Worm (Caenorhabditis elegans) whole organism, young adult: Measurements from ENCODE around the gene nipi-4.

ENCODE experiments used
- B0035.1 ChIP-seq: sonication (generic microtip); optimal IDR thresholded peaks from 2 replicates; lab custom pipeline; 2016; ENCODE audit warnings: missing genetic modification characterization, mild to moderate bottlenecking, missing compliant biosample characterization, missing genotype, missing genetic modification reagents
- F22D6.2 ChIP-seq: sonication (generic microtip); optimal IDR thresholded peaks from 2 replicates; lab custom pipeline; 2016; ENCODE audit warnings: mild to moderate bottlenecking, missing genetic modification characterization, missing compliant biosample characterization
- F23B12.7 ChIP-seq: sonication (generic microtip); optimal IDR thresholded peaks from 2 replicates; lab custom pipeline; 2017; ENCODE audit warnings: missing genetic modification characterization, mild to moderate bottlenecking, missing compliant biosample characterization, antibody characterized with exemption, moderate library complexity; ENCODE audit not compliant: insufficient read depth
- F33H1.4 ChIP-seq: fragments of 200-800 bp; sonication (Bioruptor generic); IDR thresholded peaks from 2 replicates; pipeline ENCODE4 v1.3.6; 2022; ENCODE audit warnings: missing genetic modification reagents, missing genetic modification characterization, missing compliant biosample characterization
- F52B5.7 ChIP-seq: sonication (generic microtip); optimal IDR thresholded peaks from 2 replicates; lab custom pipeline; 2016; ENCODE audit warnings: mild to moderate bottlenecking, missing genetic modification characterization, missing compliant biosample characterization
- F57A8.1 ChIP-seq: fragments of 200-800 bp; sonication (Bioruptor generic); optimal IDR thresholded peaks from 2 replicates; lab custom pipeline; 2018; ENCODE audit warnings: mild to moderate bottlenecking, missing genetic modification characterization, moderate library complexity, missing compliant biosample characterization
- Y53F4B.3 ChIP-seq: fragments of 200-800 bp; sonication (Bioruptor generic); IDR thresholded peaks from 2 replicates; pipeline ENCODE4 v1.3.6; 2022; ENCODE audit warnings: missing genetic modification reagents, missing genetic modification characterization, missing compliant biosample characterization
- Y53G8AR.9 ChIP-seq: fragments of 200-800 bp; sonication (Bioruptor generic); conservative IDR thresholded peaks from 2 replicates; pipeline ENCODE4 v1.3.6; 2022; ENCODE audit warnings: missing genetic modification reagents, missing genetic modification characterization, missing compliant biosample characterization
- Y56A3A.18 ChIP-seq: fragments of 200-800 bp; sonication (Bioruptor generic); IDR thresholded peaks from 2 replicates; pipeline ENCODE4 v1.3.6; 2022; ENCODE audit warnings: missing genetic modification reagents, missing genetic modification characterization, missing compliant biosample characterization
- Y67H2A.10 ChIP-seq: fragments of 200-800 bp; sonication (Bioruptor generic); conservative IDR thresholded peaks from 2 replicates; pipeline ENCODE4 v1.3.6; 2022; ENCODE audit warnings: missing genetic modification reagents, missing genetic modification characterization, missing compliant biosample characterization
- ama-1 ChIP-seq, 3 experiments: fragments of 150-350 bp in 1 of 3; sonication (generic microtip) in 2 of 3; optimal IDR thresholded peaks; 2 replicates each; lab custom pipeline; 2014 to 2018; ENCODE audit warnings: missing biosample characterization in 2 of 3, missing genetic modification characterization in 2 of 3, missing genetic modification reagents in 2 of 3
- aptf-2 ChIP-seq: fragments of 200-800 bp; sonication (Bioruptor generic); conservative IDR thresholded peaks from 2 replicates; pipeline ENCODE4 v1.3.6; 2022; ENCODE audit warnings: missing genetic modification reagents, missing genetic modification characterization, missing compliant biosample characterization
- aptf-3 ChIP-seq: fragments of 200-800 bp; sonication (Bioruptor generic); IDR thresholded peaks from 2 replicates; pipeline ENCODE4 v1.3.6; 2022; ENCODE audit warnings: missing genetic modification characterization, missing compliant biosample characterization
- attf-6 ChIP-seq: fragments of 200-800 bp; sonication (Bioruptor generic); IDR thresholded peaks from 2 replicates; pipeline ENCODE4 v1.3.6; 2022; ENCODE audit warnings: missing genetic modification reagents, missing genetic modification characterization, missing compliant biosample characterization
- bed-2 ChIP-seq: fragments of 200-800 bp; sonication (Bioruptor generic); IDR thresholded peaks from 2 replicates; pipeline ENCODE4 v1.3.6; 2022; ENCODE audit warnings: missing genetic modification reagents, missing genetic modification characterization, missing compliant biosample characterization
- ceh-100 ChIP-seq: fragments of 200-800 bp; sonication (Bioruptor generic); IDR thresholded peaks from 2 replicates; pipeline ENCODE4 v1.3.6; 2022; ENCODE audit warnings: missing genetic modification reagents, missing genetic modification characterization, missing compliant biosample characterization
- ceh-58 ChIP-seq: fragments of 200-800 bp; sonication (Bioruptor generic); IDR thresholded peaks from 2 replicates; pipeline ENCODE4 v1.3.6; 2022; ENCODE audit warnings: missing genetic modification characterization, missing compliant biosample characterization
- egl-18 ChIP-seq: fragments of 200-800 bp; sonication (Bioruptor generic); IDR thresholded peaks from 2 replicates; pipeline ENCODE4 v1.3.6; 2022; ENCODE audit warnings: missing genetic modification reagents, missing genetic modification characterization, missing compliant biosample characterization
- ekl-4 ChIP-seq: fragments of 200-800 bp; sonication (Bioruptor generic); IDR thresholded peaks from 2 replicates; pipeline ENCODE4 v1.3.6; 2022; ENCODE audit warnings: missing genetic modification reagents, missing genetic modification characterization, missing compliant biosample characterization
- fkh-3 ChIP-seq: sonication (generic microtip); optimal IDR thresholded peaks from 2 replicates; lab custom pipeline; 2016; ENCODE audit warnings: mild to moderate bottlenecking, missing genetic modification characterization, missing compliant biosample characterization
- hmg-1.2 ChIP-seq: fragments of 200-800 bp; sonication (Bioruptor generic); IDR thresholded peaks from 2 replicates; pipeline ENCODE4 v1.3.6; 2022; ENCODE audit warnings: missing genetic modification reagents, missing genetic modification characterization, missing compliant biosample characterization
- hmg-20 ChIP-seq: fragments of 200-800 bp; sonication (Bioruptor generic); IDR thresholded peaks from 2 replicates; pipeline ENCODE4 v1.3.6; 2022; ENCODE audit warnings: missing genetic modification reagents, missing genetic modification characterization, missing compliant biosample characterization
- hsf-1 ChIP-seq: fragments of 200-800 bp; sonication (Bioruptor generic); IDR thresholded peaks from 2 replicates; pipeline ENCODE4 v1.3.6; 2022; ENCODE audit warnings: missing genetic modification reagents, missing genetic modification characterization, missing compliant biosample characterization
- let-526 ChIP-seq: fragments of 200-800 bp; sonication (Bioruptor generic); IDR thresholded peaks from 2 replicates; pipeline ENCODE4 v1.3.6; 2022; ENCODE audit warnings: missing genetic modification reagents, missing genetic modification characterization, missing compliant biosample characterization
- lin-26 ChIP-seq: fragments of 200-800 bp; sonication (Bioruptor generic); IDR thresholded peaks from 2 replicates; pipeline ENCODE4 v1.3.6; 2022; ENCODE audit warnings: missing genetic modification reagents, missing genetic modification characterization, missing compliant biosample characterization
- lin-40 ChIP-seq: sonication (generic microtip); optimal IDR thresholded peaks from 2 replicates; lab custom pipeline; 2016; ENCODE audit warnings: missing genetic modification characterization, mild to moderate bottlenecking, missing compliant biosample characterization, missing genotype, missing genetic modification reagents
- madf-3 ChIP-seq: fragments of 200-800 bp; sonication (Bioruptor generic); IDR thresholded peaks from 2 replicates; pipeline ENCODE4 v1.3.6; 2022; ENCODE audit warnings: missing genetic modification reagents, missing genetic modification characterization, missing compliant biosample characterization
- mcd-1 ChIP-seq: fragments of 200-800 bp; sonication (Bioruptor generic); IDR thresholded peaks from 2 replicates; pipeline ENCODE4 v1.3.6; 2022; ENCODE audit warnings: missing genetic modification reagents, missing genetic modification characterization, missing compliant biosample characterization
- nfyb-1 ChIP-seq: fragments of 200-800 bp; sonication (Bioruptor generic); IDR thresholded peaks from 2 replicates; pipeline ENCODE4 v1.3.6; 2022; ENCODE audit warnings: missing genetic modification reagents, missing genetic modification characterization, missing compliant biosample characterization
- nhr-120 ChIP-seq: fragments of 200-800 bp; sonication (Bioruptor generic); IDR thresholded peaks from 2 replicates; pipeline ENCODE4 v1.3.6; 2022; ENCODE audit warnings: missing genetic modification characterization, missing compliant biosample characterization
- nhr-179 ChIP-seq: sonication (generic microtip); optimal IDR thresholded peaks from 2 replicates; lab custom pipeline; 2016; ENCODE audit warnings: mild to moderate bottlenecking, missing genetic modification characterization, missing compliant biosample characterization
- nhr-90 ChIP-seq: sonication (generic microtip); optimal IDR thresholded peaks from 2 replicates; lab custom pipeline; 2016; ENCODE audit warnings: missing genotype, mild to moderate bottlenecking, missing genetic modification characterization, missing compliant biosample characterization
- pha-4 ChIP-seq: fragments of 150-350 bp; sonication (generic microtip); optimal IDR thresholded peaks from 2 replicates; lab custom pipeline; 2014; ENCODE audit warnings: missing biosample characterization, missing genetic modification reagents, missing genetic modification characterization
- repo-1 ChIP-seq: sonication (generic microtip); optimal IDR thresholded peaks from 2 replicates; lab custom pipeline; 2017; ENCODE audit warnings: mild to moderate bottlenecking, missing genetic modification characterization, missing compliant biosample characterization
- snpc-1.1 ChIP-seq: sonication (generic microtip); optimal IDR thresholded peaks from 2 replicates; lab custom pipeline; 2017; ENCODE audit warnings: missing genetic modification characterization, mild to moderate bottlenecking, missing compliant biosample characterization, antibody characterized with exemption, moderate library complexity, missing genotype, missing genetic modification reagents; ENCODE audit not compliant: insufficient read depth
- snpc-4 ChIP-seq, 5 experiments: fragments of 150-350 bp in 1 of 5; sonication (generic microtip) in 4 of 5; optimal IDR thresholded peaks; 2 replicates each; lab custom pipeline; 2014 to 2018; ENCODE audit warnings: missing genetic modification characterization in 5 of 5, missing biosample characterization in 3 of 5, antibody characterized with exemption in 2 of 5, mild to moderate bottlenecking in 2 of 5, missing compliant biosample characterization in 2 of 5, missing genotype in 2 of 5, moderate library complexity in 2 of 5, missing genetic modification reagents in 1 of 5
- sptf-2 ChIP-seq: fragments of 200-800 bp; sonication (Bioruptor generic); optimal IDR thresholded peaks from 2 replicates; lab custom pipeline; 2018; ENCODE audit warnings: mild to moderate bottlenecking, missing genetic modification characterization, missing compliant biosample characterization
- tbp1 ChIP-seq: fragments of 200-800 bp; sonication (Bioruptor generic); optimal IDR thresholded peaks from 2 replicates; lab custom pipeline; 2018; ENCODE audit warnings: mild to moderate bottlenecking, missing genetic modification characterization, missing compliant biosample characterization
- tbx-9 ChIP-seq: sonication (generic microtip); optimal IDR thresholded peaks from 2 replicates; lab custom pipeline; 2016; ENCODE audit warnings: borderline replicate concordance, missing genetic modification characterization, inconsistent platforms, missing compliant biosample characterization
- tlf-1 ChIP-seq: fragments of 200-800 bp; sonication (Bioruptor generic); optimal IDR thresholded peaks from 2 replicates; lab custom pipeline; 2018; ENCODE audit warnings: mild to moderate bottlenecking, missing genetic modification characterization, missing compliant biosample characterization
- unc-130 ChIP-seq: sonication (generic microtip); optimal IDR thresholded peaks from 2 replicates; lab custom pipeline; 2016; ENCODE audit warnings: missing genetic modification reagents, missing genetic modification characterization, missing compliant biosample characterization
- unc-62 ChIP-seq: fragments of 150-350 bp; optimal IDR thresholded peaks from 2 replicates; lab custom pipeline; 2014; ENCODE audit warnings: missing biosample characterization, missing genetic modification reagents, missing genetic modification characterization
- zim-3 ChIP-seq: sonication (generic microtip); optimal IDR thresholded peaks from 2 replicates; lab custom pipeline; 2017; ENCODE audit warnings: mild to moderate bottlenecking, missing genetic modification characterization, moderate library complexity, missing compliant biosample characterization

Gene nipi-4

DNA sequence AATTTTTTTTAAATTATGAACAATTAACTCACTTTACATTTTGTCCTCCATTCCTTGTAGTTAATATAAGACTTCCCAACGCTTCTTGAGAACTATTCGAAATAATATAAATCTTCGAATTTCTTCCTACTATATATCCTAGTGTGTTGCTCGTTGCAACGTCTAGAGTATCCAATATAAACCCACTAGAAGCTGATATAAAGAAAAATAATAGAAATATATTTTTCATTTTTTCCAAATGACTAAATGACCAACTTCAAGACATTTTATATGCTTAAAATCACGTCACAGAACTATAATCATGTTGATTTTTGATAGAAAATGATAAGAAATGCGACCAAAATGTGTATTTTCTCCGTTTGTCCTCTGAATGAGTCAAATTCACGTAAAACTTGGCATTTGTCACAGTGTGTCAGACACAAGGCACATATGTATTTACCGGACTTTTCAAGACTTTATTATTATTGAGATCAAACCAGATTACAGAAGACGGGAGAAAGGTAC is 7.5 kb downstream of the nipi-4 start, which contains the start of gene C37C3.10:
Gene C37C3.10, minus strand, starts transcription at position 51 of the 504 bp plus-strand sequence.
- TF ChIP-seq sptf-2 (GFP tag; lab: Kevin White, UChicago) (no peak), hmg-20 (no peak), lin-26 (no peak), tbx-9 (tag; lab: Kevin White, UChicago) (no peak), nhr-179 (tag; lab: Kevin White, UChicago) (no peak), Y53G8AR.9 (GFP tag; lab: Robert Waterston, UW) (no peak), Y56A3A.18 (GFP tag; lab: Robert Waterston, UW) (no peak), F52B5.7 (tag; lab: Kevin White, UChicago) (no peak), B0035.1 (tag; lab: Kevin White, UChicago) (no peak), nfyb-1 (GFP tag; lab: Robert Waterston, UW) (no peak), fkh-3 (no peak), hsf-1 (GFP tag; lab: Robert Waterston, UW) (no peak), bed-2 (GFP tag; lab: Robert Waterston, UW) (no peak), ama-1 (optimal IDR thresholded peaks at IDR 0.05; lab: Kevin White, UChicago) (no peak), ama-1 (GFP tag; optimal IDR thresholded peaks at IDR 0.05; lab: Kevin White, UChicago) (no peak), F22D6.2 (tag; lab: Kevin White, UChicago) (no peak), ceh-58 (GFP tag; lab: Robert Waterston, UW) (no peak)

DNA sequence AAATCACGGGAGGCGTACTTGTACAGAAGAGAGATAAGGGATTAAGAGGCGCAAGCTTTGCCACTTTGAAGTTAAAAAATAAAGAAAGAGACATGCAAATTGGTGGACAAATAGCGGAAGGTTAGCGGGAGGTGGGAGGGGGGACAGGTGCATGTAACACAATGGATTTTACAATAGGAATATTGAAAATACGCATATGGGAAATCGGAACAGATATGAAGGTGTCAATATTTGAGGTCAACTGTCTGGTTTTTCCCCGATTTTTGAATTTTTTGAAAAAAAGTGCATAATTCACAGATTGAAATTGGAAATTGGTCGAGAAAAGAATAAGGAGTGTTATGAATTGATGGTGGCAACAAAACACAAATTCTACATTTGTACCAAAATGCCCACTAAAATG is 8.8 kb downstream of the nipi-4 start, which contains the start of gene C37C3.17:
Gene C37C3.17, minus strand, starts transcription at position 101 of the 400 bp plus-strand sequence.
- no peak for TF ChIP-seq nfyb-1 (GFP tag; lab: Robert Waterston, UW)
- TF ChIP-seq snpc-1.1 (tag; lab: Kevin White, UChicago) = no peak
- TF ChIP-seq F23B12.7 (tag; lab: Kevin White, UChicago) = no peak
- no peak for TF ChIP-seq hmg-20
- TF ChIP-seq nhr-90 (tag; lab: Kevin White, UChicago) = no peak
- no peak for TF ChIP-seq pha-4 (tag; lab: Kevin White, UChicago)
- no peak for TF ChIP-seq ekl-4 (GFP tag; lab: Robert Waterston, UW)
- no peak for TF ChIP-seq repo-1
- no peak for TF ChIP-seq tlf-1 (GFP tag; lab: Kevin White, UChicago)

DNA sequence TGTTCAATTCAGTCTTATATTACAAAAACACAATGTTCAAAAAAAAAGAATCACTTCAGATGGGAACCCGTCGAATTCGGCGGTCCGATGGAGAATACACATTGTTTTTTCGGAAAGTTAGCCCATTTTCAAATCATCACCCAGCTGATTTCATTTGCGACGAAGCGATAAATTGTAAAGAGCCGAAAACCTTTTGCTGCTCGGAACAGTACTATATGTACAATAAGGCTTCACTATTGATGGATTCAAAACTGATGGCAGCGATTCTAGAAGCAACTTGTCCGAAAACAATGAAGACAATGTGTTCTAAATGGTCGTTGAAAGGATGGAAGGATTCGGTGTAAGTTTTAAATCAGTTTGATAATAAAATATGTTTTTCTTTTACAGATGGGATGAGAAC is 12.7 kb downstream of the nipi-4 start, which contains the start of gene C37C3.1:
Gene C37C3.1, plus strand, starts transcription at position 33 of the 400 bp plus-strand sequence.
- TF ChIP-seq Y67H2A.10 (GFP tag; lab: Robert Waterston, UW) (no peak), mcd-1 (GFP tag; lab: Robert Waterston, UW) (no peak), fkh-3 (no peak), aptf-3 (GFP tag; lab: Robert Waterston, UW) (no peak), madf-3 (GFP tag; lab: Robert Waterston, UW) (no peak), Y56A3A.18 (GFP tag; lab: Robert Waterston, UW) (no peak; the same call in 1 of the 2 replicates), ceh-100 (GFP tag; lab: Robert Waterston, UW) (0 out of 2 replicates have a peak, but pooled peaks have one; percentile 35), snpc-4 (GFP tag; optimal IDR thresholded peaks at IDR 0.05; lab: Kevin White, UChicago) (peak; percentile 9), snpc-4 (tag; optimal IDR thresholded peaks at IDR 0.05; lab: Kevin White, UChicago) (peak in 2 of 4 experiments; percentile 24 to 39), unc-62 (GFP tag; lab: Kevin White, UChicago) (no peak), nhr-120 (0 out of 2 replicates have a peak, but pooled peaks have one; percentile 40), F57A8.1 (GFP tag; lab: Kevin White, UChicago) (no peak), attf-6 (GFP tag; lab: Robert Waterston, UW) (peak; percentile 18; the same call in 1 of the 2 replicates), F33H1.4 (GFP tag; lab: Robert Waterston, UW) (peak; percentile 33; the same call in 1 of the 2 replicates), let-526 (GFP tag; lab: Robert Waterston, UW) (0 out of 2 replicates have a peak, but pooled peaks have one; percentile 9), hmg-1.2 (GFP tag; lab: Robert Waterston, UW) (0 out of 2 replicates have a peak, but pooled peaks have one; percentile 8), tbp1 (GFP tag; lab: Kevin White, UChicago) (peak; percentile 12), hsf-1 (GFP tag; lab: Robert Waterston, UW) (peak; percentile 76), zim-3 (tag; lab: Kevin White, UChicago) (peak; percentile 30), aptf-2 (GFP tag; lab: Robert Waterston, UW) (no peak), Y53F4B.3 (GFP tag; lab: Robert Waterston, UW) (no peak), nfyb-1 (GFP tag; lab: Robert Waterston, UW) (peak; percentile 85), egl-18 (GFP tag; lab: Robert Waterston, UW) (no peak), ekl-4 (GFP tag; lab: Robert Waterston, UW) (no peak), unc-130 (GFP tag; lab: Kevin White, UChicago) (no peak), ceh-58 (GFP tag; lab: Robert Waterston, UW) (no peak), lin-40 (peak; percentile 3)
